Fruit fly (Drosophila melanogaster) whole organism, pupa: Measurements from ENCODE around the gene S-Lap3.

Experiments
- CG4496 ChIP-seq: fragments of 200-800 bp; sonication (Bioruptor generic); IDR thresholded peaks from 3 replicates; pipeline ENCODE4 v1.3.6; 2022; ENCODE audit warnings: missing biosample characterization, missing genetic modification characterization
- CG9948 ChIP-seq: fragments of 200-800 bp; sonication (Bioruptor generic); optimal IDR thresholded peaks from 2 replicates; lab custom pipeline; 2018; ENCODE audit warnings: missing biosample characterization, mild to moderate bottlenecking, missing genetic modification characterization, moderate library complexity
- EcR ChIP-seq: fragments of 200-800 bp; sonication (Bioruptor generic); optimal IDR thresholded peaks from 3 replicates; lab custom pipeline; 2019; ENCODE audit warnings: missing biosample characterization, missing genetic modification characterization, mild to moderate bottlenecking, moderate library complexity, missing genetic modification reagents
- Ets98B ChIP-seq: fragments of 200-800 bp; sonication (Bioruptor generic); IDR thresholded peaks from 2 replicates; pipeline ENCODE4 v1.3.6; 2022; ENCODE audit warnings: missing biosample characterization, missing genetic modification characterization

dm6 chr3L:10428027-10428426, 37.0 kb upstream of the S-Lap3 start:
- TF ChIP-seq EcR (GFP tag; lab: Kevin White, UChicago) (no peak), CG4496 (GFP tag; lab: Robert Waterston, UW) (peak; percentile 78), Ets98B (peak; percentile 78), CG9948 (no peak)
